Worm (Caenorhabditis elegans): ENCODE data around the gene Y46G5A.36.

Gene Y46G5A.36

ce11 chrII:12799927-12800522 lies 23.5 kb upstream of the Y46G5A.36 start:
- TF ChIP-seq pat-9 (tag; optimal IDR thresholded peaks at IDR 0.05) (no peak), mec-3 (tag; optimal IDR thresholded peaks at IDR 0.05; ENCODE audit: borderline replicate concordance) (no peak), nfya-1 (tag; optimal IDR thresholded peaks at IDR 0.05) (peak; percentile 2), rnt-1 (tag; optimal IDR thresholded peaks at IDR 0.05) (peak; percentile 24)

ce11 chrII:12805161-12805560 lies 18.3 kb upstream of the Y46G5A.36 start, which contains the start of the genes Y46G5A.18 and Y46G5A.47:
Gene Y46G5A.18 (minus strand): TSS chrII:12805261.
Gene Y46G5A.47 (minus strand): TSS chrII:12805306.
- peak; percentile 64 for TF ChIP-seq ceh-48 (tag; optimal IDR thresholded peaks at IDR 0.05)
- no peak for TF ChIP-seq eyg-1 (tag; optimal IDR thresholded peaks at IDR 0.05)

- TF ChIP-seq hlh-6 (tag; optimal IDR thresholded peaks at IDR 0.05), result peak; percentile 60
- TF ChIP-seq sox-2 (GFP tag; IDR thresholded peaks at IDR 0.05), result peak; percentile 16; the same call in 1 of the 2 replicates
- no peak for TF ChIP-seq ceh-6 (GFP tag; optimal IDR thresholded peaks at IDR 0.05)
- no peak for TF ChIP-seq sdc-2 (tag; optimal IDR thresholded peaks at IDR 0.05)
- TF ChIP-seq unc-42 (tag; optimal IDR thresholded peaks at IDR 0.05), result peak; percentile 10
- peak; percentile 51 for TF ChIP-seq ref-2 (tag; optimal IDR thresholded peaks at IDR 0.05)
- TF ChIP-seq pqm-1 (tag; optimal IDR thresholded peaks at IDR 0.05), result no peak
- TF ChIP-seq pros-1 (tag; optimal IDR thresholded peaks at IDR 0.05), result no peak
- TF ChIP-seq ceh-22 (tag; optimal IDR thresholded peaks at IDR 0.05), result no peak
- peak; percentile 39 for TF ChIP-seq ceh-31 (tag; optimal IDR thresholded peaks at IDR 0.05)
- peak; percentile 30 for TF ChIP-seq nfya-1 (tag; optimal IDR thresholded peaks at IDR 0.05)
- TF ChIP-seq ama-1 (optimal IDR thresholded peaks at IDR 0.05), result no peak
These were observed 17.6 kb upstream of the Y46G5A.36 start for ce11 chrII:12805765-12806384.

ce11 chrII:12806602-12807182 lies 16.8 kb upstream of the Y46G5A.36 start, which contains the start of gene spds-1:
Gene spds-1 (plus strand): TSS chrII:12806899.
- TF ChIP-seq ceh-6 (GFP tag; optimal IDR thresholded peaks at IDR 0.05) (no peak), npax-4 (tag; optimal IDR thresholded peaks at IDR 0.05) (no peak), elt-2 (tag; optimal IDR thresholded peaks at IDR 0.05) (peak; percentile 76), dve-1 (tag; optimal IDR thresholded peaks at IDR 0.05) (no peak)

ce11 chrII:12808746-12809145 lies 14.7 kb upstream of the Y46G5A.36 start:
- TF ChIP-seq unc-86 (tag; optimal IDR thresholded peaks at IDR 0.05), result no peak

ce11 chrII:12809725-12810124 lies 13.8 kb upstream of the Y46G5A.36 start:
- no peak for TF ChIP-seq dmd-4 (tag; optimal IDR thresholded peaks at IDR 0.05; ENCODE audit: borderline replicate concordance)
- no peak for TF ChIP-seq tbx-2 (tag; optimal IDR thresholded peaks at IDR 0.05)
- no peak for TF ChIP-seq npax-4 (tag; optimal IDR thresholded peaks at IDR 0.05)
- TF ChIP-seq ceh-6 (GFP tag; optimal IDR thresholded peaks at IDR 0.05), result no peak
- no peak for TF ChIP-seq tbx-7 (tag; optimal IDR thresholded peaks at IDR 0.05)
- TF ChIP-seq ceh-48 (tag; optimal IDR thresholded peaks at IDR 0.05), result no peak
- TF ChIP-seq ceh-45 (GFP tag; IDR thresholded peaks at IDR 0.05), result no peak
- TF ChIP-seq pax-1 (tag; optimal IDR thresholded peaks at IDR 0.05), result no peak
- TF ChIP-seq eyg-1 (tag; optimal IDR thresholded peaks at IDR 0.05), result no peak
- TF ChIP-seq lin-11 (tag; optimal IDR thresholded peaks at IDR 0.05), result no peak
- no peak for TF ChIP-seq C08G9.2 (tag; optimal IDR thresholded peaks at IDR 0.05)
- no peak for TF ChIP-seq elt-4 (tag; optimal IDR thresholded peaks at IDR 0.05)
- TF ChIP-seq C38D4.7 (GFP tag; optimal IDR thresholded peaks at IDR 0.05), result no peak
